Worm (Caenorhabditis elegans) whole organism, early embryonic: ENCODE data around the gene R11G11.16.

ENCODE experiments used
- B0310.2 ChIP-seq: sonication (generic microtip); optimal IDR thresholded peaks from 2 replicates; lab custom pipeline; 2016; ENCODE audit warnings: mild to moderate bottlenecking, missing genetic modification characterization, missing compliant biosample characterization
- ama-1 ChIP-seq: fragments of 150-350 bp; optimal IDR thresholded peaks from 2 replicates; lab custom pipeline; 2014
- ceh-13 ChIP-seq: fragments of 200-800 bp; sonication (Bioruptor generic); optimal IDR thresholded peaks from 2 replicates; lab custom pipeline; 2018; ENCODE audit warnings: mild to moderate bottlenecking, missing genetic modification characterization, missing compliant biosample characterization
- flt-1 ChIP-seq: fragments of 200-800 bp; sonication (Bioruptor generic); IDR thresholded peaks from 2 replicates; pipeline ENCODE4 v1.3.6; 2022; ENCODE audit warnings: missing genetic modification characterization, missing compliant biosample characterization
- hmg-4 ChIP-seq: fragments of 200-800 bp; sonication (Bioruptor generic); optimal IDR thresholded peaks from 2 replicates; lab custom pipeline; 2018; ENCODE audit warnings: mild to moderate bottlenecking, missing genetic modification characterization, missing compliant biosample characterization
- pes-1 ChIP-seq: fragments of 200-800 bp; sonication (Bioruptor generic); IDR thresholded peaks from 2 replicates; pipeline ENCODE4 v1.3.6; 2022; ENCODE audit warnings: missing genetic modification reagents, missing genetic modification characterization, missing compliant biosample characterization
- scrt-1 ChIP-seq: fragments of 200-800 bp; sonication (Bioruptor generic); IDR thresholded peaks from 2 replicates; pipeline ENCODE4 v1.3.6; 2022; ENCODE audit warnings: missing genetic modification characterization, missing compliant biosample characterization
- sea-1 ChIP-seq: fragments of 200-800 bp; sonication (Bioruptor generic); conservative IDR thresholded peaks from 2 replicates; pipeline ENCODE4 v1.3.6; 2022; ENCODE audit warnings: missing genetic modification characterization, missing compliant biosample characterization
- tbx-11 ChIP-seq: fragments of 200-800 bp; sonication (Bioruptor generic); IDR thresholded peaks from 2 replicates; pipeline ENCODE4 v1.3.6; 2022; ENCODE audit warnings: missing genetic modification characterization, missing compliant biosample characterization
- tbx-37 ChIP-seq: fragments of 200-800 bp; sonication (Bioruptor generic); conservative IDR thresholded peaks from 2 replicates; pipeline ENCODE4 v1.3.6; 2022; ENCODE audit warnings: missing genetic modification reagents, missing genetic modification characterization, missing compliant biosample characterization

ce11 chrV:494284-494683, 30.7 kb downstream of the R11G11.16 start, which contains the start of gene nhr-131:
- TF ChIP-seq ceh-13 (no peak), scrt-1 (GFP tag; lab: Robert Waterston, UW) (no peak), tbx-11 (GFP tag; lab: Robert Waterston, UW) (no peak), ama-1 (lab: Kevin White, UChicago) (no peak), B0310.2 (no peak), sea-1 (GFP tag; lab: Robert Waterston, UW) (no peak), pes-1 (GFP tag; lab: Robert Waterston, UW) (no peak), tbx-37 (GFP tag; lab: Robert Waterston, UW) (no peak), hmg-4 (no peak), flt-1 (GFP tag; lab: Robert Waterston, UW) (no peak)
